Worm (Caenorhabditis elegans): ENCODE measurements around the gene tiar-1.
A peak's percentile ranks its signal among the peaks of the same experiment; 100 is the strongest.

tiar-1 gene

ce11 chrII:5745088-5745487, 30.5 kb upstream of the tiar-1 start, which contains the start of gene F10C1.9:
Gene F10C1.9 (minus strand): TSS chrII:5745284.
- peak; percentile 69 for TF ChIP-seq elt-2 (tag; optimal IDR thresholded peaks at IDR 0.05)
- no peak for TF ChIP-seq nhr-23 (tag; optimal IDR thresholded peaks at IDR 0.05)
- no peak for TF ChIP-seq tbx-2 (tag; optimal IDR thresholded peaks at IDR 0.05)
- TF ChIP-seq egl-5 (tag; optimal IDR thresholded peaks at IDR 0.05): no peak

- TF ChIP-seq pha-4 (tag; optimal IDR thresholded peaks at IDR 0.05): no peak
- peak; percentile 95 for TF ChIP-seq elt-2 (tag; optimal IDR thresholded peaks at IDR 0.05)
- peak; percentile 16 for TF ChIP-seq pqm-1 (tag; optimal IDR thresholded peaks at IDR 0.05)
These were observed 29.7 kb upstream of the tiar-1 start for ce11 chrII:5744342-5744741.

ce11 chrII:5742767-5743166, 28.1 kb upstream of the tiar-1 start:
- TF ChIP-seq elt-2 (tag; optimal IDR thresholded peaks at IDR 0.05): peak; percentile 73
- TF ChIP-seq ceh-28 (tag; optimal IDR thresholded peaks at IDR 0.05): no peak

- TF ChIP-seq zag-1 (tag; optimal IDR thresholded peaks at IDR 0.05): no peak
- no peak for TF ChIP-seq ceh-16 (tag; optimal IDR thresholded peaks at IDR 0.05)
- no peak for TF ChIP-seq nhr-67 (tag; optimal IDR thresholded peaks at IDR 0.05)
- no peak for TF ChIP-seq skn-1 (tag; optimal IDR thresholded peaks at IDR 0.05)
- TF ChIP-seq egl-5 (tag; optimal IDR thresholded peaks at IDR 0.05): no peak
- TF ChIP-seq ama-1 (optimal IDR thresholded peaks at IDR 0.05): no peak
- TF ChIP-seq ceh-82 (tag; optimal IDR thresholded peaks at IDR 0.05): no peak
- no peak for TF ChIP-seq elt-2 (tag; optimal IDR thresholded peaks at IDR 0.05)
These were observed 24.2 kb upstream of the tiar-1 start, which contains the start of gene hlh-14 for ce11 chrII:5738795-5739194. Gene hlh-14 (minus strand): TSS chrII:5738895.

ce11 chrII:5736599-5736998, 22.0 kb upstream of the tiar-1 start:
- no peak for TF ChIP-seq nhr-11 (tag; optimal IDR thresholded peaks at IDR 0.05)
- no peak for TF ChIP-seq nhr-237 (tag; optimal IDR thresholded peaks at IDR 0.05)
- TF ChIP-seq aly-2 (tag; optimal IDR thresholded peaks at IDR 0.05): no peak
- no peak for TF ChIP-seq lin-15B (tag; optimal IDR thresholded peaks at IDR 0.05)
- no peak for TF ChIP-seq elt-3 (tag; optimal IDR thresholded peaks at IDR 0.05)
- no peak for TF ChIP-seq ceh-16 (tag; optimal IDR thresholded peaks at IDR 0.05)
- TF ChIP-seq lin-39 (tag; optimal IDR thresholded peaks at IDR 0.05): no peak
- TF ChIP-seq skn-1 (tag; optimal IDR thresholded peaks at IDR 0.05): no peak
- TF ChIP-seq elt-1 (tag; optimal IDR thresholded peaks at IDR 0.05): no peak
- no peak for TF ChIP-seq daf-12 (tag; optimal IDR thresholded peaks at IDR 0.05)
- no peak for TF ChIP-seq nhr-77 (tag; optimal IDR thresholded peaks at IDR 0.05)

ce11 chrII:5735744-5736143, 21.1 kb upstream of the tiar-1 start:
- TF ChIP-seq fkh-10 (GFP tag; optimal IDR thresholded peaks at IDR 0.05) (no peak), elt-1 (tag; optimal IDR thresholded peaks at IDR 0.05) (peak; percentile 74)

- TF ChIP-seq ama-1 (optimal IDR thresholded peaks at IDR 0.05) (no peak), ztf-11 (tag; optimal IDR thresholded peaks at IDR 0.05) (no peak), skn-1 (tag; optimal IDR thresholded peaks at IDR 0.05) (no peak), fkh-10 (GFP tag; optimal IDR thresholded peaks at IDR 0.05) (no peak), nfya-1 (tag; optimal IDR thresholded peaks at IDR 0.05; ENCODE audit: insufficient read depth) (no peak), nhr-11 (tag; optimal IDR thresholded peaks at IDR 0.05) (no peak), aly-2 (tag; optimal IDR thresholded peaks at IDR 0.05) (no peak), nhr-25 (tag; optimal IDR thresholded peaks at IDR 0.05) (no peak), unc-62 (GFP tag; optimal IDR thresholded peaks at IDR 0.05) (no peak), ceh-82 (tag; optimal IDR thresholded peaks at IDR 0.05) (no peak), elt-1 (tag; optimal IDR thresholded peaks at IDR 0.05) (no peak), nhr-67 (tag; optimal IDR thresholded peaks at IDR 0.05) (no peak)
These were observed 20.3 kb upstream of the tiar-1 start for ce11 chrII:5734883-5735282.

- no peak for TF ChIP-seq ceh-16 (tag; optimal IDR thresholded peaks at IDR 0.05)
- no peak for TF ChIP-seq ceh-9 (tag; optimal IDR thresholded peaks at IDR 0.05)
- TF ChIP-seq nhr-77 (tag; optimal IDR thresholded peaks at IDR 0.05): no peak
- no peak for TF ChIP-seq fkh-10 (GFP tag; optimal IDR thresholded peaks at IDR 0.05)
- TF ChIP-seq lin-39 (tag; optimal IDR thresholded peaks at IDR 0.05): no peak
These were observed 15.9 kb upstream of the tiar-1 start, which contains the start of the genes C18A3.7 and C18A3.11 for ce11 chrII:5730343-5731083. Gene C18A3.7 (minus strand): TSS chrII:5730443. Gene C18A3.11 (plus strand): TSS chrII:5731033.

Measured in whole organism, L3 larva.